Worm (Caenorhabditis elegans) whole organism, young adult: ENCODE data around the gene Y73C8C.4.

ENCODE experiments used
- B0019.2 ChIP-seq: fragments of 200-800 bp; sonication (Bioruptor generic); conservative IDR thresholded peaks from 2 replicates; pipeline ENCODE4 v1.3.6; 2022; ENCODE audit warnings: missing genetic modification reagents, missing genetic modification characterization, missing compliant biosample characterization
- B0035.1 ChIP-seq: sonication (generic microtip); optimal IDR thresholded peaks from 2 replicates; lab custom pipeline; 2016; ENCODE audit warnings: missing genetic modification characterization, mild to moderate bottlenecking, missing compliant biosample characterization, missing genotype, missing genetic modification reagents
- B0336.3 ChIP-seq: fragments of 200-800 bp; sonication (Bioruptor generic); IDR thresholded peaks from 2 replicates; pipeline ENCODE4 v1.3.6; 2022; ENCODE audit warnings: missing genetic modification characterization, missing compliant biosample characterization
- F37B4.10 ChIP-seq: fragments of 200-800 bp; sonication (Bioruptor generic); IDR thresholded peaks from 2 replicates; pipeline ENCODE4 v1.3.6; 2022; ENCODE audit warnings: missing genetic modification characterization, missing compliant biosample characterization
- F39B2.1 ChIP-seq: fragments of 200-800 bp; sonication (Bioruptor generic); IDR thresholded peaks from 2 replicates; pipeline ENCODE4 v1.3.6; 2022; ENCODE audit warnings: missing genetic modification reagents, missing genetic modification characterization, missing compliant biosample characterization
- F52B5.7 ChIP-seq: sonication (generic microtip); optimal IDR thresholded peaks from 2 replicates; lab custom pipeline; 2016; ENCODE audit warnings: mild to moderate bottlenecking, missing genetic modification characterization, missing compliant biosample characterization
- F57A8.1 ChIP-seq: fragments of 200-800 bp; sonication (Bioruptor generic); optimal IDR thresholded peaks from 2 replicates; lab custom pipeline; 2018; ENCODE audit warnings: mild to moderate bottlenecking, missing genetic modification characterization, moderate library complexity, missing compliant biosample characterization
- K12H6.12 ChIP-seq: fragments of 200-800 bp; sonication (Bioruptor generic); optimal IDR thresholded peaks from 2 replicates; lab custom pipeline; 2018; ENCODE audit warnings: mild to moderate bottlenecking, missing genetic modification characterization, missing compliant biosample characterization
- T26A5.8 ChIP-seq: sonication (generic microtip); optimal IDR thresholded peaks from 2 replicates; lab custom pipeline; 2016; ENCODE audit warnings: missing genetic modification characterization, missing compliant biosample characterization
- Y79H2A.3 ChIP-seq: fragments of 200-800 bp; sonication (Bioruptor generic); conservative IDR thresholded peaks from 2 replicates; pipeline ENCODE4 v1.3.6; 2022; ENCODE audit warnings: missing genetic modification reagents, missing genetic modification characterization, missing compliant biosample characterization
- Y95B8A.8 ChIP-seq: fragments of 200-800 bp; sonication (Bioruptor generic); IDR thresholded peaks from 2 replicates; pipeline ENCODE4 v1.3.6; 2022; ENCODE audit warnings: missing genetic modification reagents, missing genetic modification characterization, missing compliant biosample characterization
- ama-1 ChIP-seq, 3 experiments: fragments of 150-350 bp in 1 of 3; sonication (generic microtip) in 2 of 3; optimal IDR thresholded peaks; 2 replicates each; lab custom pipeline; 2014 to 2018; ENCODE audit warnings: missing biosample characterization in 2 of 3, missing genetic modification characterization in 2 of 3, missing genetic modification reagents in 2 of 3
- aptf-2 ChIP-seq: fragments of 200-800 bp; sonication (Bioruptor generic); conservative IDR thresholded peaks from 2 replicates; pipeline ENCODE4 v1.3.6; 2022; ENCODE audit warnings: missing genetic modification reagents, missing genetic modification characterization, missing compliant biosample characterization
- attf-3 ChIP-seq: fragments of 200-800 bp; sonication (Bioruptor generic); conservative IDR thresholded peaks from 2 replicates; pipeline ENCODE4 v1.3.6; 2022; ENCODE audit warnings: missing genetic modification reagents, missing genetic modification characterization, missing compliant biosample characterization
- attf-6 ChIP-seq: fragments of 200-800 bp; sonication (Bioruptor generic); IDR thresholded peaks from 2 replicates; pipeline ENCODE4 v1.3.6; 2022; ENCODE audit warnings: missing genetic modification reagents, missing genetic modification characterization, missing compliant biosample characterization
- bed-2 ChIP-seq: fragments of 200-800 bp; sonication (Bioruptor generic); IDR thresholded peaks from 2 replicates; pipeline ENCODE4 v1.3.6; 2022; ENCODE audit warnings: missing genetic modification reagents, missing genetic modification characterization, missing compliant biosample characterization
- cebp-2 ChIP-seq: fragments of 200-800 bp; sonication (Bioruptor generic); IDR thresholded peaks from 2 replicates; pipeline ENCODE4 v1.3.6; 2022; ENCODE audit warnings: missing genetic modification characterization, missing compliant biosample characterization
- ceh-100 ChIP-seq: fragments of 200-800 bp; sonication (Bioruptor generic); IDR thresholded peaks from 2 replicates; pipeline ENCODE4 v1.3.6; 2022; ENCODE audit warnings: missing genetic modification reagents, missing genetic modification characterization, missing compliant biosample characterization
- ceh-58 ChIP-seq: fragments of 200-800 bp; sonication (Bioruptor generic); IDR thresholded peaks from 2 replicates; pipeline ENCODE4 v1.3.6; 2022; ENCODE audit warnings: missing genetic modification characterization, missing compliant biosample characterization
- ceh-91 ChIP-seq: fragments of 200-800 bp; sonication (Bioruptor generic); IDR thresholded peaks from 2 replicates; pipeline ENCODE4 v1.3.6; 2022; ENCODE audit warnings: missing genetic modification reagents, missing genetic modification characterization, missing compliant biosample characterization
- dpff-1 ChIP-seq: sonication (generic microtip); optimal IDR thresholded peaks from 2 replicates; lab custom pipeline; 2017; ENCODE audit warnings: mild to moderate bottlenecking, missing genetic modification characterization, missing compliant biosample characterization
- egl-44 ChIP-seq: fragments of 200-800 bp; sonication (Bioruptor generic); IDR thresholded peaks from 2 replicates; pipeline ENCODE4 v1.3.6; 2022; ENCODE audit warnings: missing genetic modification reagents, missing genetic modification characterization, missing compliant biosample characterization
- gei-17 ChIP-seq: fragments of 200-800 bp; sonication (Bioruptor generic); optimal IDR thresholded peaks from 2 replicates; lab custom pipeline; 2018; ENCODE audit warnings: mild to moderate bottlenecking, missing genetic modification characterization, missing compliant biosample characterization
- hmg-1.2 ChIP-seq: fragments of 200-800 bp; sonication (Bioruptor generic); IDR thresholded peaks from 2 replicates; pipeline ENCODE4 v1.3.6; 2022; ENCODE audit warnings: missing genetic modification reagents, missing genetic modification characterization, missing compliant biosample characterization
- lag-1 ChIP-seq: fragments of 200-800 bp; sonication (Bioruptor generic); IDR thresholded peaks from 2 replicates; pipeline ENCODE4 v1.3.6; 2022; ENCODE audit warnings: missing genetic modification reagents, missing genetic modification characterization, missing compliant biosample characterization
- lin-35 ChIP-seq, 3 experiments: fragments of 150-350 bp in 2 of 3; sonication (generic microtip) in 1 of 3; optimal IDR thresholded peaks; 2 replicates each; lab custom pipeline; 2014 to 2018; ENCODE audit warnings: missing biosample characterization in 3 of 3, missing genetic modification characterization in 3 of 3, missing genetic modification reagents in 3 of 3
- lir-1 ChIP-seq: fragments of 200-800 bp; sonication (Bioruptor generic); conservative IDR thresholded peaks from 2 replicates; pipeline ENCODE4 v1.3.6; 2022; ENCODE audit warnings: missing genetic modification reagents, missing genetic modification characterization, missing compliant biosample characterization
- madf-8 ChIP-seq: fragments of 200-800 bp; sonication (Bioruptor generic); conservative IDR thresholded peaks from 2 replicates; pipeline ENCODE4 v1.3.6; 2022; ENCODE audit warnings: missing genetic modification reagents, missing genetic modification characterization, missing compliant biosample characterization
- mcd-1 ChIP-seq: fragments of 200-800 bp; sonication (Bioruptor generic); IDR thresholded peaks from 2 replicates; pipeline ENCODE4 v1.3.6; 2022; ENCODE audit warnings: missing genetic modification reagents, missing genetic modification characterization, missing compliant biosample characterization
- mxl-1 ChIP-seq: sonication (generic microtip); optimal IDR thresholded peaks from 2 replicates; lab custom pipeline; 2016; ENCODE audit warnings: missing genetic modification characterization, missing compliant biosample characterization
- nfya-1 ChIP-seq: sonication (generic microtip); optimal IDR thresholded peaks from 2 replicates; lab custom pipeline; 2017; ENCODE audit warnings: antibody characterized with exemption, missing compliant biosample characterization, missing genetic modification characterization, borderline replicate concordance; ENCODE audit not compliant: insufficient read depth
- nhr-120 ChIP-seq: fragments of 200-800 bp; sonication (Bioruptor generic); IDR thresholded peaks from 2 replicates; pipeline ENCODE4 v1.3.6; 2022; ENCODE audit warnings: missing genetic modification characterization, missing compliant biosample characterization
- nhr-80 ChIP-seq: sonication (generic microtip); optimal IDR thresholded peaks from 2 replicates; lab custom pipeline; 2016; ENCODE audit warnings: missing genetic modification characterization, missing compliant biosample characterization
- rcor-1 ChIP-seq: fragments of 200-800 bp; sonication (Bioruptor generic); IDR thresholded peaks from 2 replicates; pipeline ENCODE4 v1.3.6; 2022; ENCODE audit warnings: missing genetic modification reagents, missing genetic modification characterization, missing compliant biosample characterization
- sdz-38 ChIP-seq: sonication (generic microtip); optimal IDR thresholded peaks from 2 replicates; lab custom pipeline; 2016; ENCODE audit warnings: missing genotype, missing genetic modification characterization, missing compliant biosample characterization
- snpc-3.4 ChIP-seq: sonication (generic microtip); optimal IDR thresholded peaks from 2 replicates; lab custom pipeline; 2017; ENCODE audit warnings: missing genetic modification characterization, mild to moderate bottlenecking, missing compliant biosample characterization, antibody characterized with exemption, moderate library complexity, missing genotype, missing genetic modification reagents
- snpc-4 ChIP-seq, 5 experiments: fragments of 150-350 bp in 1 of 5; sonication (generic microtip) in 4 of 5; optimal IDR thresholded peaks; 2 replicates each; lab custom pipeline; 2014 to 2018; ENCODE audit warnings: missing genetic modification characterization in 5 of 5, missing biosample characterization in 3 of 5, antibody characterized with exemption in 2 of 5, mild to moderate bottlenecking in 2 of 5, missing compliant biosample characterization in 2 of 5, missing genotype in 2 of 5, moderate library complexity in 2 of 5, missing genetic modification reagents in 1 of 5
- tlf-1 ChIP-seq: fragments of 200-800 bp; sonication (Bioruptor generic); optimal IDR thresholded peaks from 2 replicates; lab custom pipeline; 2018; ENCODE audit warnings: mild to moderate bottlenecking, missing genetic modification characterization, missing compliant biosample characterization
- ztf-18 ChIP-seq: sonication (generic microtip); optimal IDR thresholded peaks from 2 replicates; lab custom pipeline; 2016; ENCODE audit warnings: missing genotype, mild to moderate bottlenecking, missing genetic modification characterization, missing compliant biosample characterization
- ztf-22 ChIP-seq: fragments of 200-800 bp; sonication (Bioruptor generic); optimal IDR thresholded peaks from 2 replicates; lab custom pipeline; 2018; ENCODE audit warnings: mild to moderate bottlenecking, missing genetic modification characterization, moderate library complexity, missing compliant biosample characterization
- ztf-25 ChIP-seq: fragments of 200-800 bp; sonication (Bioruptor generic); IDR thresholded peaks from 2 replicates; pipeline ENCODE4 v1.3.6; 2022; ENCODE audit warnings: missing genetic modification reagents, missing genetic modification characterization, missing compliant biosample characterization
- ztf-28 ChIP-seq: fragments of 200-800 bp; sonication (Bioruptor generic); IDR thresholded peaks from 2 replicates; pipeline ENCODE4 v1.3.6; 2022; ENCODE audit warnings: missing genetic modification reagents, missing genetic modification characterization, missing compliant biosample characterization
- ztf-3 ChIP-seq: fragments of 200-800 bp; sonication (Bioruptor generic); optimal IDR thresholded peaks from 2 replicates; lab custom pipeline; 2018; ENCODE audit warnings: mild to moderate bottlenecking, missing genetic modification characterization, missing compliant biosample characterization

Y73C8C.4 gene

ce11 chrV:3105810-3106209, 3.9 kb upstream of the Y73C8C.4 start, which contains the start of gene str-69:
str-69 (minus strand) TSS chrV:3105910.
- no peak for TF ChIP-seq F39B2.1 (GFP tag; lab: Robert Waterston, UW)

- TF ChIP-seq F52B5.7 (tag; lab: Kevin White, UChicago) (no peak), dpff-1 (tag; lab: Kevin White, UChicago) (no peak), mxl-1 (tag; lab: Kevin White, UChicago) (no peak), nhr-120 (no peak), ztf-3 (GFP tag; lab: Kevin White, UChicago) (no peak), egl-44 (GFP tag; lab: Robert Waterston, UW) (no peak), lir-1 (GFP tag; lab: Robert Waterston, UW) (no peak)
- TF ChIP-seq, all 124 proteins: peak for 0
Measured at ce11 chrV:3104134-3104533, 2.2 kb upstream of the Y73C8C.4 start, which contains the start of gene str-66. str-66 (minus strand) TSS chrV:3104234.

ce11 chrV:3100527-3100926, 1.4 kb downstream of the Y73C8C.4 start:
- no peak for TF ChIP-seq tlf-1 (GFP tag; lab: Kevin White, UChicago)
- TF ChIP-seq snpc-4 (GFP tag; optimal IDR thresholded peaks at IDR 0.05; lab: Kevin White, UChicago): no peak
- peak in 1 of 4 experiments; percentile 53 for TF ChIP-seq snpc-4 (tag; optimal IDR thresholded peaks at IDR 0.05; lab: Kevin White, UChicago)
- no peak for TF ChIP-seq sdz-38 (tag; lab: Kevin White, UChicago)

- TF ChIP-seq Y79H2A.3 (no peak), ceh-58 (no peak), lag-1 (GFP tag; lab: Robert Waterston, UW) (no peak), nhr-80 (tag; lab: Kevin White, UChicago) (peak; percentile 8), ztf-18 (no peak), ztf-25 (GFP tag; lab: Robert Waterston, UW) (no peak), ztf-28 (GFP tag; lab: Robert Waterston, UW) (no peak), hmg-1.2 (GFP tag; lab: Robert Waterston, UW) (peak; percentile 34; the same call in 1 of the 2 replicates), ceh-100 (GFP tag; lab: Robert Waterston, UW) (no peak), Y95B8A.8 (no peak), rcor-1 (GFP tag; lab: Robert Waterston, UW) (no peak), K12H6.12 (no peak), nfya-1 (no peak), attf-6 (GFP tag; lab: Robert Waterston, UW) (no peak), snpc-3.4 (tag; lab: Kevin White, UChicago) (no peak), B0035.1 (tag; lab: Kevin White, UChicago) (no peak)
Measured at ce11 chrV:3094351-3094750, 7.6 kb downstream of the Y73C8C.4 start, which contains the start of gene cyp-33C9. cyp-33C9 (minus strand) TSS chrV:3094561.

DNA sequence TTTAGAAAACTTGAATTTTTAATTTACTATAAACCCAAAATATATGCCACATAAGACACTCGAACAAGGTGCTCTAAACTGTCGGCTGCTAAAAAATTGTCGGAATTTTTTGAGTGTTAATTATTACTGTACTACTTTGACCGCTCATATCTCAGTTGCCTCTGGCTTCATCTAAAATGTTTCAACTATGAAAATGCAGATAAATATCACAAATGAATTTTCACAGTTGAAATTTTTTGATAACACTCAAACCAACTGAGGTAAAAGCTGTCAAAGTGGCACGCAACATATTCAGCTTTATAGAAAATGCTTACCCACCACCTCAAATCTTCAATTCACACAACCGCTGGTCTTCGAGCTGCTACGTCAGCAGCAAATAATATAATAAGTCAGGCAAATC, 13.2 kb downstream of the Y73C8C.4 start, which contains the start of gene acs-21:
Gene acs-21 (plus strand): TSS at position 301 of the 400 bp plus-strand sequence.
- TF ChIP-seq B0019.2 (GFP tag; lab: Robert Waterston, UW) (no peak), ama-1 (optimal IDR thresholded peaks at IDR 0.05; lab: Kevin White, UChicago) (no peak), ama-1 (GFP tag; optimal IDR thresholded peaks at IDR 0.05; lab: Kevin White, UChicago) (no peak), bed-2 (no peak), ztf-22 (no peak), B0336.3 (GFP tag; lab: Robert Waterston, UW) (no peak), aptf-2 (GFP tag; lab: Robert Waterston, UW) (no peak), cebp-2 (no peak), attf-3 (no peak), mcd-1 (no peak), madf-8 (GFP tag; lab: Robert Waterston, UW) (no peak), F57A8.1 (GFP tag; lab: Kevin White, UChicago) (no peak), T26A5.8 (tag; lab: Kevin White, UChicago) (no peak), lin-35 (GFP tag; optimal IDR thresholded peaks at IDR 0.05; lab: Kevin White, UChicago) (no peak), F37B4.10 (no peak), gei-17 (GFP tag; lab: Kevin White, UChicago) (no peak), ceh-91 (GFP tag; lab: Robert Waterston, UW) (no peak), hmg-1.2 (GFP tag; lab: Robert Waterston, UW) (no peak)
